Worm (Caenorhabditis elegans) whole organism, L2 larva: ENCODE measurements around the gene srz-70.
"Not testable (repeated sequence)": the region's sequence is repeated elsewhere in the genome, so short reads cannot be mapped to it uniquely, and the experiment has no call there.

Experiments used
- C34F6.9 ChIP-seq: fragments of 150-350 bp; optimal IDR thresholded peaks from 2 replicates; lab custom pipeline; 2014; ENCODE audit warnings: missing biosample characterization, missing genetic modification characterization
- R02D3.7 ChIP-seq: fragments of 150-350 bp; optimal IDR thresholded peaks from 2 replicates; lab custom pipeline; 2014; ENCODE audit warnings: missing biosample characterization, missing genetic modification characterization
- aly-2 ChIP-seq: fragments of 150-350 bp; optimal IDR thresholded peaks from 2 replicates; lab custom pipeline; 2014; ENCODE audit warnings: missing biosample characterization, missing genetic modification characterization
- ama-1 ChIP-seq: fragments of 150-350 bp; optimal IDR thresholded peaks from 2 replicates; lab custom pipeline; 2018; ENCODE audit warnings: inconsistent platforms
- ceh-16 ChIP-seq: fragments of 150-350 bp; optimal IDR thresholded peaks from 2 replicates; lab custom pipeline; 2014; ENCODE audit warnings: missing biosample characterization, missing genetic modification characterization
- crh-2 ChIP-seq: sonication (generic microtip); optimal IDR thresholded peaks from 2 replicates; lab custom pipeline; 2017; ENCODE audit warnings: missing biosample characterization, missing genetic modification characterization
- dmd-4 ChIP-seq: sonication (generic microtip); optimal IDR thresholded peaks from 2 replicates; lab custom pipeline; 2017; ENCODE audit warnings: missing biosample characterization, missing genetic modification characterization
- elt-1 ChIP-seq: fragments of 150-350 bp; optimal IDR thresholded peaks from 2 replicates; lab custom pipeline; 2014; ENCODE audit warnings: missing biosample characterization, missing genetic modification characterization
- fos-1 ChIP-seq: fragments of 150-350 bp; optimal IDR thresholded peaks from 2 replicates; lab custom pipeline; 2014; ENCODE audit warnings: missing biosample characterization, missing genetic modification characterization
- lin-11 ChIP-seq: fragments of 150-350 bp; sonication (generic microtip); optimal IDR thresholded peaks from 2 replicates; lab custom pipeline; 2014; ENCODE audit warnings: missing biosample characterization, missing genetic modification characterization, inconsistent platforms, mixed read lengths
- lin-13 ChIP-seq: fragments of 150-350 bp; optimal IDR thresholded peaks from 2 replicates; lab custom pipeline; 2014; ENCODE audit warnings: missing biosample characterization, missing genetic modification reagents, missing genetic modification characterization
- lsy-2 ChIP-seq, 2 experiments: fragments of 150-350 bp in 1 of 2; sonication (generic microtip) in 1 of 2; optimal IDR thresholded peaks; 2 replicates each; lab custom pipeline; 2014 to 2017; ENCODE audit warnings: missing biosample characterization in 2 of 2, missing genetic modification characterization in 2 of 2
- mdl-1 ChIP-seq, 2 experiments: fragments of 150-350 bp in 1 of 2; sonication (generic microtip) in 1 of 2; optimal IDR thresholded peaks; 2 replicates each; lab custom pipeline; 2017; ENCODE audit warnings: missing biosample characterization in 2 of 2, missing genetic modification characterization in 2 of 2
- nhr-21 ChIP-seq: fragments of 150-350 bp; optimal IDR thresholded peaks from 2 replicates; lab custom pipeline; 2014; ENCODE audit warnings: missing biosample characterization, missing genetic modification characterization
- nhr-23 ChIP-seq: fragments of 150-350 bp; optimal IDR thresholded peaks from 2 replicates; lab custom pipeline; 2014; ENCODE audit warnings: missing biosample characterization, missing genetic modification reagents, missing genetic modification characterization
- nhr-237 ChIP-seq: fragments of 150-350 bp; optimal IDR thresholded peaks from 2 replicates; lab custom pipeline; 2014; ENCODE audit warnings: missing biosample characterization, missing genetic modification characterization
- nhr-25 ChIP-seq: fragments of 150-350 bp; sonication (generic microtip); optimal IDR thresholded peaks from 3 replicates; lab custom pipeline; 2014; ENCODE audit warnings: missing biosample characterization, missing genetic modification characterization
- nhr-6 ChIP-seq: fragments of 150-350 bp; optimal IDR thresholded peaks from 2 replicates; lab custom pipeline; 2014; ENCODE audit warnings: missing biosample characterization, missing genetic modification characterization
- nhr-77 ChIP-seq: fragments of 150-350 bp; optimal IDR thresholded peaks from 2 replicates; lab custom pipeline; 2014; ENCODE audit warnings: missing biosample characterization, missing genetic modification characterization
- peb-1 ChIP-seq: fragments of 150-350 bp; optimal IDR thresholded peaks from 2 replicates; lab custom pipeline; 2014; ENCODE audit warnings: missing biosample characterization, missing genetic modification characterization
- skn-1 ChIP-seq: sonication (generic microtip); optimal IDR thresholded peaks from 2 replicates; lab custom pipeline; 2017; ENCODE audit warnings: missing biosample characterization, missing genetic modification characterization
- sma-3 ChIP-seq: sonication (generic microtip); optimal IDR thresholded peaks from 2 replicates; lab custom pipeline; 2016; ENCODE audit warnings: missing genetic modification reagents, missing genetic modification characterization, missing compliant biosample characterization
- sma-9 ChIP-seq, 2 experiments: fragments of 150-350 bp in 1 of 2; sonication (generic microtip) in 1 of 2; optimal IDR thresholded peaks; 2 replicates each; lab custom pipeline; 2014 to 2016; ENCODE audit warnings: missing genetic modification characterization in 2 of 2, mild to moderate bottlenecking in 1 of 2, missing biosample characterization in 1 of 2, missing compliant biosample characterization in 1 of 2, missing genetic modification reagents in 1 of 2, moderate library complexity in 1 of 2
- snpc-4 ChIP-seq: fragments of 150-350 bp; optimal IDR thresholded peaks from 2 replicates; lab custom pipeline; 2014; ENCODE audit warnings: missing biosample characterization, missing genetic modification characterization
- unc-55 ChIP-seq: fragments of 150-350 bp; sonication (generic microtip); optimal IDR thresholded peaks from 3 replicates; lab custom pipeline; 2014; ENCODE audit warnings: missing biosample characterization, missing genetic modification reagents, missing genetic modification characterization
- unc-62 ChIP-seq: fragments of 150-350 bp; optimal IDR thresholded peaks from 2 replicates; lab custom pipeline; 2014; ENCODE audit warnings: missing biosample characterization, missing genetic modification reagents, missing genetic modification characterization
- ztf-1 ChIP-seq: fragments of 200-800 bp; sonication (Bioruptor generic); conservative IDR thresholded peaks from 2 replicates; pipeline ENCODE4 v1.3.6; 2022; ENCODE audit warnings: missing genetic modification characterization, missing compliant biosample characterization
- ztf-11 ChIP-seq: sonication (generic microtip); optimal IDR thresholded peaks from 2 replicates; lab custom pipeline; 2017; ENCODE audit warnings: missing biosample characterization, missing genetic modification characterization
- ztf-4 ChIP-seq: fragments of 150-350 bp; optimal IDR thresholded peaks from 2 replicates; lab custom pipeline; 2014; ENCODE audit warnings: missing biosample characterization, missing genetic modification characterization

Gene srz-70

DNA sequence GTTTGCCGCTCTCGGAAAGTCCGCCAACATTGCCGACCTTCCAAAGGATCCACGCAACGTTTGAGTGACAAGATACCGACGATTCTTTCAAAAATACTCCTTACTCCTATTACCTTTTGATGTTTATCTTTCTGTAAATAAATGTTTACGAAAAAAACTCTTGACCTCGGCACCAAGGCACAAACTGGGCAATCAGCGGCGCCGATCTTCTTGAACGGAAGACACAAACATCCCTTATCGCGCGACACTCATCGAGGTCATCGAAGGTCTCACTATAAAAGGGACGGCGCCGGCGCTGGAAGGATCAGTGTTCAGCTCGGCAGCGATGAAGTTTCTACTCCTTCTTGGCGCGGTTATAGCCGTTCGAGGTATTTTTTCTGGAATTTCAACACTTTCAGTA lies 39.5 kb downstream of the srz-70 start, which contains the start of gene grd-3:
TSS of gene grd-3 (plus strand) at position 302 of the 400 bp plus-strand sequence.
- TF ChIP-seq nhr-25 (tag; lab: Kevin White, UChicago) (peak; percentile 62), R02D3.7 (no peak), ceh-16 (peak; percentile 72), sma-9 (GFP tag; optimal IDR thresholded peaks at IDR 0.05; lab: Kevin White, UChicago) (peak; percentile 43), sma-9 (tag; optimal IDR thresholded peaks at IDR 0.05; lab: Kevin White, UChicago) (no peak), elt-1 (tag; lab: Kevin White, UChicago) (peak; percentile 81), peb-1 (tag; lab: Kevin White, UChicago) (no peak)

- TF ChIP-seq ztf-4 (no peak), lin-13 (GFP tag; lab: Kevin White, UChicago) (no peak), sma-9 (GFP tag; optimal IDR thresholded peaks at IDR 0.05; lab: Kevin White, UChicago) (peak; percentile 36), sma-9 (tag; optimal IDR thresholded peaks at IDR 0.05; lab: Kevin White, UChicago) (no peak), R02D3.7 (no peak), unc-55 (GFP tag; lab: Kevin White, UChicago) (no peak), fos-1 (tag; lab: Kevin White, UChicago) (no peak), lin-11 (tag; lab: Kevin White, UChicago) (no peak), ztf-1 (GFP tag; lab: Robert Waterston, UW) (no peak), lsy-2 (tag; optimal IDR thresholded peaks at IDR 0.05; lab: Kevin White, UChicago) (no peak), dmd-4 (tag; lab: Kevin White, UChicago) (no peak), ceh-16 (peak; percentile 85), nhr-25 (tag; lab: Kevin White, UChicago) (peak; percentile 32), nhr-23 (tag; lab: Kevin White, UChicago) (peak; percentile 60), snpc-4 (tag; lab: Kevin White, UChicago) (no peak), nhr-77 (tag; lab: Kevin White, UChicago) (no peak), elt-1 (tag; lab: Kevin White, UChicago) (peak; percentile 70), nhr-6 (tag; lab: Kevin White, UChicago) (no peak)
Measured at ce11 chrIV:3438022-3438421, 40.8 kb downstream of the srz-70 start, which contains the start of gene grd-13. grd-13 (plus strand) TSS chrIV:3438312.

DNA sequence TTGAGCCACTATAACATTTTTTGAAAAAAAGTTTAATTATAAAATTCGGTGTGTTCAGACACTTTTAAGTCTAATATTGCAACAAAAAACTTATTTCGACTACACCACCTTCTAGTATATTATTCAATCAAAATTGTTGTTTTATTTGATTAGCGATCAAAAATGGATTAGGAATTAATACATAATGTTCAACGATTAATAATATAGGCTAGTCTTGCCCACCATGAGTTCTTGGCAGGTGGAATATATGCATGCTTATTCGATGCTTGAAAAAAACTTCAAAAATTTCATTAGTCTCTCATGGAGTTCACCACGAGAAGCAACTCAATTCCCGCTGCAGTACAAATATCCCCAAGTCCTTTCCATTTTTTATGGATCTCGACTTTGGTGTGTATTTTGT lies 42.8 kb downstream of the srz-70 start, which contains the start of gene srz-32:
TSS of gene srz-32 (plus strand) at position 301 of the 400 bp plus-strand sequence.
- TF ChIP-seq mdl-1 (tag; optimal IDR thresholded peaks at IDR 0.05; lab: Kevin White, UChicago) (no peak), unc-55 (GFP tag; lab: Kevin White, UChicago) (no peak)

- TF ChIP-seq ama-1 (lab: Kevin White, UChicago); sma-3 (GFP tag; lab: Kevin White, UChicago); aly-2: not testable (repeated sequence)
Measured at ce11 chrIV:3433387-3433786, 45.4 kb downstream of the srz-70 start, which contains the start of gene C04C3.7. C04C3.7 (minus strand) TSS chrIV:3433487.

- TF ChIP-seq unc-62 (GFP tag; lab: Kevin White, UChicago) (no peak), nhr-21 (tag; lab: Kevin White, UChicago) (no peak), crh-2 (tag; lab: Kevin White, UChicago) (no peak), ztf-11 (no peak), C34F6.9 (no peak), skn-1 (tag; lab: Kevin White, UChicago) (no peak), nhr-77 (tag; lab: Kevin White, UChicago) (no peak), fos-1 (tag; lab: Kevin White, UChicago) (no peak), lin-13 (GFP tag; lab: Kevin White, UChicago) (no peak), ztf-4 (no peak), nhr-237 (tag; lab: Kevin White, UChicago) (no peak)
- TF ChIP-seq, all 48 proteins: peak for 0
Measured at ce11 chrIV:3428434-3428950, 50.3 kb downstream of the srz-70 start, which contains the start of the genes C04C3.9 and srz-60. C04C3.9 (minus strand) TSS chrIV:3428534. srz-60 (plus strand) TSS chrIV:3428900.
